Fruit fly (Drosophila melanogaster): ENCODE data around the gene vib.

DNA sequence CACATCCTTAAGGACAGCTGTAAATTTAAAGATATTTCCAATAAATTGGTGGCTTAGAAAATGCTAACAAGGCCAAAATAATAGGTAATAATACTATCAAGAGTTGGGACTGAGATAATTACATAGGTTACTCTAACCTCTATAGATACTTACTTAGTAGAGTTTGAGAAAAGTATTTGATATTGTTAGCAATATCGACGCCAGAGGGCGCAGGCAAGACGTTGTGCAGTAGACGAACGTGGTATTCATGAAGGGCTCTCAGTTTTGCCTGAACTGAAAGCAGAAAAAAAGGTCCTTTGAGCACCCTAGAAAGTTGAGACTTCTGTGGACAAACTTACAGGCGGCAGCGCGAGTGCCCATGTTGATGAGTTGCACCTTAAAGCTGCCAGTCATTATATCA, 18.9 kb upstream of the vib start:
- TF ChIP-seq CG8478 (optimal IDR thresholded peaks at IDR 0.05) (no peak), psq (optimal IDR thresholded peaks at IDR 0.05) (no peak), usp (GFP tag; optimal IDR thresholded peaks at IDR 0.05) (no peak), pan (optimal IDR thresholded peaks at IDR 0.05) (no peak), EcR (GFP tag; optimal IDR thresholded peaks at IDR 0.05) (no peak), Dll (optimal IDR thresholded peaks at IDR 0.05) (no peak)

All from whole organism.